Fruit fly (Drosophila melanogaster) whole organism, embryonic: ENCODE data around the gene Mondo.

Experiments
- CG1603 ChIP-seq: fragments of 200-800 bp; sonication (Bioruptor generic); optimal IDR thresholded peaks from 2 replicates; lab custom pipeline; 2019; ENCODE audit warnings: missing biosample characterization, mild to moderate bottlenecking, missing genetic modification characterization, moderate library complexity
- CG18262 ChIP-seq: fragments of 200-800 bp; optimal IDR thresholded peaks from 3 replicates; lab custom pipeline; 2019; ENCODE audit warnings: missing biosample characterization, mild to moderate bottlenecking, missing genetic modification characterization, moderate library complexity
- CG34376 ChIP-seq: fragments of 200-800 bp; sonication (Bioruptor generic); optimal IDR thresholded peaks from 2 replicates; lab custom pipeline; 2018; ENCODE audit warnings: missing biosample characterization, mild to moderate bottlenecking, missing genetic modification characterization
- HmgZ ChIP-seq: fragments of 200-800 bp; sonication (Bioruptor generic); optimal IDR thresholded peaks from 2 replicates; lab custom pipeline; 2018; ENCODE audit warnings: missing biosample characterization, mild to moderate bottlenecking, missing genetic modification characterization
- ara ChIP-seq: fragments of 200-800 bp; sonication (Bioruptor generic); IDR thresholded peaks from 2 replicates; pipeline ENCODE4 v1.3.6; 2022; ENCODE audit warnings: missing biosample characterization, missing genetic modification characterization
- dati ChIP-seq: fragments of 200-800 bp; sonication (Bioruptor generic); IDR thresholded peaks from 2 replicates; pipeline ENCODE4 v1.3.6; 2022; ENCODE audit warnings: missing biosample characterization, missing genetic modification characterization
- kah ChIP-seq: fragments of 200-800 bp; sonication (Bioruptor generic); optimal IDR thresholded peaks from 2 replicates; lab custom pipeline; 2018; ENCODE audit warnings: missing biosample characterization, mild to moderate bottlenecking, missing genetic modification characterization
- sd ChIP-seq: fragments of 200-800 bp; sonication (Bioruptor generic); optimal IDR thresholded peaks from 3 replicates; lab custom pipeline; 2018; ENCODE audit warnings: missing biosample characterization, mild to moderate bottlenecking, missing genetic modification characterization, moderate library complexity
- sim ChIP-seq: fragments of 200-800 bp; sonication (Bioruptor generic); IDR thresholded peaks from 2 replicates; pipeline ENCODE4 v1.3.6; 2022; ENCODE audit warnings: missing biosample characterization, missing genetic modification characterization

DNA sequence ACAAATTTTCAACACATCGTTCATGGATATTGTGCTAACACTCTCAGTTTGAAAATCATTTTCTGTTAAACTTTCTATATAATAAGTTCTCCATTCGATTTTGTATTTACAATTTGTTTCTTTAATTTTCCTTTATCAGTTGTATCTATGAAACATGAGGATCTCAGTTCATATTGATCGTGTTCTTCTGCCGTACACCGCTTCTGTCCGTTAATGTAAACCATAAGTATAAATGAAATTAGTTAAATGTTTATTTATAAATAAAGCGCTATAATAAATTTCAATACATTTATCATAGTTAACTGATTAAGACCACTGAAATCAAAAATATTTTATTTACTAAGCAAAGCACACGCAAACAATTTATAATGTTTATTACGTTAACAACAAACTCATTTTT, 50.8 kb downstream of the Mondo start:
- TF ChIP-seq CG34376 (GFP tag; lab: Kevin White, UChicago) (no peak), CG1603 (tag; lab: Kevin White, UChicago) (no peak), ara (no peak), dati (GFP tag; lab: Robert Waterston, UW) (no peak), CG18262 (tag; lab: Kevin White, UChicago) (no peak), sim (GFP tag; lab: Robert Waterston, UW) (no peak), sd (no peak), kah (GFP tag; lab: Kevin White, UChicago) (no peak), HmgZ (tag; lab: Kevin White, UChicago) (no peak)
